Fruit fly (Drosophila melanogaster) whole organism, embryonic: Measurements from ENCODE around the gene CG1910.

ENCODE experiments used
- Antp ChIP-seq: fragments of 200-800 bp; sonication (Bioruptor generic); optimal IDR thresholded peaks from 3 replicates; lab custom pipeline; 2016; ENCODE audit warnings: missing biosample characterization, missing genetic modification characterization
- BtbVII ChIP-seq: fragments of 200-800 bp; sonication (Bioruptor generic); optimal IDR thresholded peaks from 3 replicates; lab custom pipeline; 2017; ENCODE audit warnings: missing biosample characterization, mild to moderate bottlenecking, missing genetic modification characterization
- CG10366 ChIP-seq: fragments of 200-800 bp; sonication (Bioruptor generic); IDR thresholded peaks from 2 replicates; pipeline ENCODE4 v1.3.6; 2022; ENCODE audit warnings: missing biosample characterization, missing genetic modification characterization
- CG10431 ChIP-seq: fragments of 200-800 bp; sonication (Bioruptor generic); optimal IDR thresholded peaks from 3 replicates; lab custom pipeline; 2018; ENCODE audit warnings: missing biosample characterization, mild to moderate bottlenecking, missing genetic modification characterization
- CG11093 ChIP-seq: fragments of 200-800 bp; sonication (Bioruptor generic); IDR thresholded peaks from 3 replicates; pipeline ENCODE4 v1.3.6; 2022; ENCODE audit warnings: missing biosample characterization, missing genetic modification characterization
- CG11504 ChIP-seq: fragments of 200-800 bp; sonication (Bioruptor generic); optimal IDR thresholded peaks from 3 replicates; lab custom pipeline; 2019; ENCODE audit warnings: missing biosample characterization, mild to moderate bottlenecking, missing genetic modification characterization, moderate library complexity
- CG13894 ChIP-seq: fragments of 200-800 bp; sonication (Bioruptor generic); optimal IDR thresholded peaks from 3 replicates; lab custom pipeline; 2018; ENCODE audit warnings: missing biosample characterization, mild to moderate bottlenecking, missing genetic modification characterization, moderate library complexity
- CG14667 ChIP-seq: fragments of 200-800 bp; sonication (Bioruptor generic); IDR thresholded peaks from 2 replicates; pipeline ENCODE4 v1.3.6; 2022; ENCODE audit warnings: missing biosample characterization, missing genetic modification characterization
- CG15514 ChIP-seq: fragments of 200-800 bp; sonication (Bioruptor generic); optimal IDR thresholded peaks from 3 replicates; lab custom pipeline; 2017; ENCODE audit warnings: missing biosample characterization, missing genetic modification characterization, mild to moderate bottlenecking, moderate library complexity, missing genetic modification reagents
- CG16779 ChIP-seq: fragments of 200-800 bp; sonication (Bioruptor generic); IDR thresholded peaks from 2 replicates; pipeline ENCODE4 v1.3.6; 2022; ENCODE audit warnings: missing biosample characterization, missing genetic modification characterization
- CG2120 ChIP-seq: fragments of 200-800 bp; sonication (Bioruptor generic); optimal IDR thresholded peaks from 3 replicates; lab custom pipeline; 2016; ENCODE audit warnings: missing biosample characterization, missing genetic modification characterization
- CG2712 ChIP-seq: fragments of 200-800 bp; optimal IDR thresholded peaks from 3 replicates; lab custom pipeline; 2019; ENCODE audit warnings: missing biosample characterization, mild to moderate bottlenecking, missing genetic modification characterization, moderate library complexity
- CG3065 ChIP-seq: fragments of 200-800 bp; sonication (Bioruptor generic); optimal IDR thresholded peaks from 2 replicates; lab custom pipeline; 2016; ENCODE audit warnings: missing biosample characterization, missing genetic modification characterization
- CG34376 ChIP-seq: fragments of 200-800 bp; sonication (Bioruptor generic); optimal IDR thresholded peaks from 2 replicates; lab custom pipeline; 2018; ENCODE audit warnings: missing biosample characterization, mild to moderate bottlenecking, missing genetic modification characterization
- CG42726 ChIP-seq: fragments of 200-800 bp; sonication (Bioruptor generic); IDR thresholded peaks from 2 replicates; pipeline ENCODE4 v1.3.6; 2022; ENCODE audit warnings: missing biosample characterization, missing genetic modification characterization; ENCODE audit not compliant: partially characterized antibody
- CG8359 ChIP-seq: fragments of 200-800 bp; sonication (Bioruptor generic); optimal IDR thresholded peaks from 2 replicates; lab custom pipeline; 2017; ENCODE audit warnings: missing biosample characterization, mild to moderate bottlenecking, missing genetic modification characterization, borderline replicate concordance
- CG8924 ChIP-seq: fragments of 200-800 bp; optimal IDR thresholded peaks from 3 replicates; lab custom pipeline; 2019; ENCODE audit warnings: missing biosample characterization, mild to moderate bottlenecking, missing genetic modification characterization, moderate library complexity
- CG9215 ChIP-seq: fragments of 200-800 bp; sonication (Bioruptor generic); IDR thresholded peaks from 2 replicates; pipeline ENCODE4 v1.3.6; 2022; ENCODE audit warnings: missing biosample characterization, missing genetic modification characterization
- E2f2 ChIP-seq: fragments of 200-800 bp; sonication (Bioruptor generic); IDR thresholded peaks from 2 replicates; pipeline ENCODE4 v1.3.6; 2022; ENCODE audit warnings: missing biosample characterization, missing genetic modification characterization
- Hmr ChIP-seq: fragments of 200-800 bp; sonication (Bioruptor generic); optimal IDR thresholded peaks from 3 replicates; lab custom pipeline; 2017; ENCODE audit warnings: mild to moderate bottlenecking, missing biosample characterization, missing genetic modification reagents, missing genetic modification characterization
- Mes4 ChIP-seq: fragments of 200-800 bp; sonication (Bioruptor generic); optimal IDR thresholded peaks from 2 replicates; lab custom pipeline; 2016; ENCODE audit warnings: missing biosample characterization, missing genetic modification characterization
- Mrtf ChIP-seq: fragments of 200-800 bp; sonication (Bioruptor generic); IDR thresholded peaks from 3 replicates; pipeline ENCODE4 v1.3.6; 2022; ENCODE audit warnings: missing biosample characterization, missing genetic modification characterization
- NFAT ChIP-seq: fragments of 200-800 bp; sonication (Bioruptor generic); IDR thresholded peaks from 2 replicates; pipeline ENCODE4 v1.3.6; 2022; ENCODE audit warnings: missing biosample characterization, missing genetic modification characterization
- Oaz ChIP-seq: fragments of 200-800 bp; sonication (Bioruptor generic); IDR thresholded peaks from 2 replicates; pipeline ENCODE4 v1.3.6; 2022; ENCODE audit warnings: missing biosample characterization, missing genetic modification characterization
- PHDP ChIP-seq: fragments of 200-800 bp; sonication (Bioruptor generic); optimal IDR thresholded peaks from 3 replicates; lab custom pipeline; 2018; ENCODE audit warnings: missing biosample characterization, mild to moderate bottlenecking, missing genetic modification characterization, moderate library complexity
- Pdp1 ChIP-seq, 2 experiments: fragments of 200-800 bp; sonication (Bioruptor generic); optimal IDR thresholded peaks; 3 replicates each; lab custom pipeline; 2016; ENCODE audit warnings: missing biosample characterization in 2 of 2, missing genetic modification characterization in 2 of 2, mild to moderate bottlenecking in 1 of 2, moderate library complexity in 1 of 2
- Ptx1 ChIP-seq: fragments of 200-800 bp; sonication (Bioruptor generic); IDR thresholded peaks from 2 replicates; pipeline ENCODE4 v1.3.6; 2022; ENCODE audit warnings: missing biosample characterization, missing genetic modification characterization
- Sox100B ChIP-seq: fragments of 200-800 bp; sonication (Bioruptor generic); optimal IDR thresholded peaks from 3 replicates; lab custom pipeline; 2018; ENCODE audit warnings: missing biosample characterization, mild to moderate bottlenecking, missing genetic modification characterization
- ab ChIP-seq: fragments of 200-800 bp; sonication (Bioruptor generic); optimal IDR thresholded peaks from 2 replicates; lab custom pipeline; 2016; ENCODE audit warnings: missing biosample characterization, missing genetic modification characterization
- ac ChIP-seq: fragments of 200-800 bp; sonication (Bioruptor generic); optimal IDR thresholded peaks from 3 replicates; lab custom pipeline; 2017; ENCODE audit warnings: missing biosample characterization, mild to moderate bottlenecking, missing genetic modification characterization
- az2 ChIP-seq: fragments of 200-800 bp; sonication (Bioruptor generic); optimal IDR thresholded peaks from 3 replicates; lab custom pipeline; 2016; ENCODE audit warnings: missing biosample characterization, missing genetic modification characterization
- bsh ChIP-seq, 2 experiments: fragments of 200-800 bp; sonication (Bioruptor generic); optimal IDR thresholded peaks; 2 replicates each; lab custom pipeline; 2017 to 2018; ENCODE audit warnings: mild to moderate bottlenecking in 2 of 2, missing biosample characterization in 2 of 2, missing genetic modification characterization in 2 of 2, moderate library complexity in 1 of 2
- btn ChIP-seq: fragments of 200-800 bp; sonication (Bioruptor generic); optimal IDR thresholded peaks from 2 replicates; lab custom pipeline; 2016; ENCODE audit warnings: missing biosample characterization, missing genetic modification characterization
- ftz-f1 ChIP-seq: fragments of 200-800 bp; sonication (Bioruptor generic); optimal IDR thresholded peaks from 2 replicates; lab custom pipeline; 2016; ENCODE audit warnings: missing biosample characterization, missing genetic modification characterization
- gcm2 ChIP-seq: fragments of 200-800 bp; sonication (Bioruptor generic); optimal IDR thresholded peaks from 2 replicates; lab custom pipeline; 2016; ENCODE audit warnings: missing biosample characterization, missing genetic modification characterization
- gfzf ChIP-seq: fragments of 200-800 bp; sonication (Bioruptor generic); optimal IDR thresholded peaks from 2 replicates; lab custom pipeline; 2016; ENCODE audit warnings: missing biosample characterization, mild to moderate bottlenecking, missing genetic modification characterization, moderate library complexity
- lola ChIP-seq, 3 experiments: fragments of >200 bp in 2 of 3; fragments of 200-800 bp in 1 of 3; sonication (Bioruptor generic) in 1 of 3; optimal IDR thresholded peaks; 2 replicates each; lab custom pipeline; 2017 to 2019; ENCODE audit warnings: missing biosample characterization in 3 of 3, missing genetic modification characterization in 3 of 3, mild to moderate bottlenecking in 1 of 3, moderate library complexity in 1 of 3
- nmo ChIP-seq: fragments of 200-800 bp; sonication (Bioruptor generic); optimal IDR thresholded peaks from 2 replicates; lab custom pipeline; 2018; ENCODE audit warnings: missing biosample characterization, mild to moderate bottlenecking, missing genetic modification characterization, moderate library complexity
- pho ChIP-seq: fragments of 200-800 bp; sonication (Bioruptor generic); optimal IDR thresholded peaks from 2 replicates; lab custom pipeline; 2016; ENCODE audit warnings: missing biosample characterization, missing genetic modification characterization
- pnt ChIP-seq: fragments of 200-800 bp; sonication (Bioruptor generic); optimal IDR thresholded peaks from 3 replicates; lab custom pipeline; 2016; ENCODE audit warnings: missing biosample characterization, missing genetic modification characterization
- pros ChIP-seq: fragments of 200-800 bp; sonication (Bioruptor generic); optimal IDR thresholded peaks from 3 replicates; lab custom pipeline; 2019; ENCODE audit warnings: missing biosample characterization, mild to moderate bottlenecking, missing genetic modification characterization, moderate library complexity
- pum ChIP-seq: fragments of 200-800 bp; sonication (Bioruptor generic); optimal IDR thresholded peaks from 2 replicates; lab custom pipeline; 2016; ENCODE audit warnings: missing biosample characterization, missing genetic modification characterization
- seq ChIP-seq: fragments of 200-800 bp; sonication (Bioruptor generic); IDR thresholded peaks from 2 replicates; pipeline ENCODE4 v1.3.6; 2022; ENCODE audit warnings: missing biosample characterization, missing genetic modification characterization
- sna ChIP-seq: fragments of 200-800 bp; sonication (Bioruptor generic); IDR thresholded peaks from 2 replicates; pipeline ENCODE4 v1.3.6; 2022; ENCODE audit warnings: missing biosample characterization, missing genetic modification characterization; ENCODE audit not compliant: partially characterized antibody
- tin ChIP-seq: fragments of 200-800 bp; sonication (Bioruptor generic); optimal IDR thresholded peaks from 3 replicates; lab custom pipeline; 2016; ENCODE audit warnings: missing biosample characterization, missing genetic modification characterization
- trh ChIP-seq: fragments of 200-800 bp; sonication (Bioruptor generic); optimal IDR thresholded peaks from 2 replicates; lab custom pipeline; 2016; ENCODE audit warnings: missing biosample characterization, missing genetic modification characterization
- ttk ChIP-seq: fragments of 200-800 bp; sonication (Bioruptor generic); IDR thresholded peaks from 2 replicates; pipeline ENCODE4 v2.1.2; 2022; ENCODE audit warnings: missing biosample characterization, missing genetic modification characterization
- tup ChIP-seq: fragments of 200-800 bp; sonication (Bioruptor generic); optimal IDR thresholded peaks from 2 replicates; lab custom pipeline; 2016; ENCODE audit warnings: missing biosample characterization, mild to moderate bottlenecking, missing genetic modification characterization, moderate library complexity
- unc-4 ChIP-seq: fragments of 200-800 bp; sonication (Bioruptor generic); IDR thresholded peaks from 2 replicates; pipeline ENCODE4 v1.3.6; 2022; ENCODE audit warnings: missing biosample characterization, missing genetic modification characterization; ENCODE audit not compliant: partially characterized antibody
- vnd ChIP-seq: fragments of 200-800 bp; sonication (Bioruptor generic); IDR thresholded peaks from 3 replicates; pipeline ENCODE4 v1.3.6; 2022; ENCODE audit warnings: missing biosample characterization, missing genetic modification characterization; ENCODE audit not compliant: partially characterized antibody

CG1910 gene

DNA sequence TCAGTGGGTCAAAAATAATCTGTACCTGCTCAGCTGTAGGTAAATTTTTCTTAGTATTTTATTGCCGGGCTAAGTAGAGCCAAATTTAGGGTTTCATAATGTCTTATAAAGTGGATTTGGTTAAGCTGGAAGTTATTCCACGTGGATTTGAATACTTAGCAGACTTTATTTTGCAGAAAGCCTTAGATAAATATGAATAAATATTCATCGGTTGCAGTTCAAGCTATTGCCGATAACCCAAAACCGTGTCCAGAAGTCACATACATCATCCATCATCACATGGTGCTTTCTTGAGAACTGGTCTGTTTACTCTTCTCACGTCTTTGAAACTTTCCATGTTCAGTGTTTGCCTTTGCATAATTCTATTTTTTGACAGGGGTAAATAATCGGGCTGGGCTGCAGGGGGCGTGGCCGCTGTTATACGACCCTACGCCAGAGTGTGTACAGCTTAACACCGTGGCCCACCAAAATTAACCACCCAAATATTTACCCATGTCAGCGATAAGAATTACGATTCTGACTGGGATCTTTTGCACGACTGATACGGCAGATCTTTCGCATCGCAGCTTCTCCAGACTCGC lies 11.2 kb downstream of the CG1910 start, which contains the start of gene CG2187:
Gene CG2187, minus strand, starts transcription at position 51 of the 581 bp plus-strand sequence.
- TF ChIP-seq ab (no peak), Pdp1 (GFP tag; optimal IDR thresholded peaks at IDR 0.05; lab: Kevin White, UChicago) (peak in 1 of 2 experiments; percentile 35), CG14667 (no peak), CG8924 (tag; lab: Kevin White, UChicago) (peak; percentile 6), NFAT (GFP tag; lab: Robert Waterston, UW) (no peak), pho (GFP tag; lab: Kevin White, UChicago) (no peak), CG3065 (GFP tag; lab: Kevin White, UChicago) (no peak), E2f2 (GFP tag; lab: Robert Waterston, UW) (no peak), CG42726 (GFP tag; lab: Robert Waterston, UW) (no peak), trh (no peak), sna (GFP tag; lab: Robert Waterston, UW) (no peak), nmo (no peak), PHDP (tag; lab: Kevin White, UChicago) (no peak), tup (GFP tag; lab: Kevin White, UChicago) (no peak), Sox100B (no peak), CG16779 (GFP tag; lab: Robert Waterston, UW) (no peak), gcm2 (GFP tag; lab: Kevin White, UChicago) (no peak), CG8359 (GFP tag; lab: Kevin White, UChicago) (no peak), ac (GFP tag; lab: Kevin White, UChicago) (no peak), ftz-f1 (no peak), BtbVII (GFP tag; lab: Kevin White, UChicago) (peak; percentile 32), CG10366 (no peak), tin (no peak), az2 (GFP tag; lab: Kevin White, UChicago) (no peak), ttk (GFP tag; lab: Robert Waterston, UW) (no peak), CG11504 (no peak), Ptx1 (GFP tag; lab: Robert Waterston, UW) (no peak), lola (GFP tag; optimal IDR thresholded peaks at IDR 0.05; lab: Kevin White, UChicago) (no peak), CG10431 (GFP tag; lab: Kevin White, UChicago) (peak; percentile 25), pum (GFP tag; lab: Kevin White, UChicago) (no peak), CG13894 (no peak), pnt (GFP tag; lab: Kevin White, UChicago) (no peak), vnd (GFP tag; lab: Robert Waterston, UW) (no peak), btn (no peak), Antp (no peak), bsh (GFP tag; optimal IDR thresholded peaks at IDR 0.05; lab: Kevin White, UChicago) (peak in 1 of 2 experiments; percentile 29), gfzf (no peak), Mes4 (no peak), CG15514 (peak; percentile 5), pros (GFP tag; lab: Kevin White, UChicago) (no peak), CG11093 (no peak), CG2120 (GFP tag; lab: Kevin White, UChicago) (no peak), seq (GFP tag; lab: Robert Waterston, UW) (no peak), Mrtf (GFP tag; lab: Robert Waterston, UW) (no peak), CG2712 (tag; lab: Kevin White, UChicago) (no peak), unc-4 (GFP tag; lab: Robert Waterston, UW) (no peak), Hmr (GFP tag; lab: Kevin White, UChicago) (peak; percentile 17), CG9215 (GFP tag; lab: Robert Waterston, UW) (no peak), Oaz (GFP tag; lab: Robert Waterston, UW) (no peak), CG34376 (GFP tag; lab: Kevin White, UChicago) (no peak)
